Worm (Caenorhabditis elegans) whole organism, early embryonic: Measurements from ENCODE around the gene hpk-1.
A peak's percentile ranks its signal among the peaks of the same experiment; 100 is the strongest.
"Not testable (repeated sequence)": the region's sequence is repeated elsewhere in the genome, so short reads cannot be mapped to it uniquely, and the experiment has no call there.

Experiments used
- B0310.2 ChIP-seq: sonication (generic microtip); optimal IDR thresholded peaks from 2 replicates; lab custom pipeline; 2016; ENCODE audit warnings: mild to moderate bottlenecking, missing genetic modification characterization, missing compliant biosample characterization
- F13C5.2 ChIP-seq: sonication (generic microtip); optimal IDR thresholded peaks from 2 replicates; lab custom pipeline; 2017; ENCODE audit warnings: mild to moderate bottlenecking, missing genetic modification characterization, inconsistent platforms, missing compliant biosample characterization
- aly-1 ChIP-seq: sonication (generic microtip); optimal IDR thresholded peaks from 2 replicates; lab custom pipeline; 2016; ENCODE audit warnings: missing genetic modification characterization, missing compliant biosample characterization
- ama-1 ChIP-seq: fragments of 150-350 bp; optimal IDR thresholded peaks from 2 replicates; lab custom pipeline; 2014
- ceh-13 ChIP-seq: fragments of 200-800 bp; sonication (Bioruptor generic); optimal IDR thresholded peaks from 2 replicates; lab custom pipeline; 2018; ENCODE audit warnings: mild to moderate bottlenecking, missing genetic modification characterization, missing compliant biosample characterization
- ceh-36 ChIP-seq: sonication (generic microtip); optimal IDR thresholded peaks from 2 replicates; lab custom pipeline; 2016; ENCODE audit warnings: missing genetic modification characterization, inconsistent platforms, missing compliant biosample characterization
- ets-7 ChIP-seq: sonication (generic microtip); optimal IDR thresholded peaks from 2 replicates; lab custom pipeline; 2016; ENCODE audit warnings: missing genotype, missing genetic modification characterization, missing compliant biosample characterization
- flt-1 ChIP-seq: fragments of 200-800 bp; sonication (Bioruptor generic); IDR thresholded peaks from 2 replicates; pipeline ENCODE4 v1.3.6; 2022; ENCODE audit warnings: missing genetic modification characterization, missing compliant biosample characterization
- hmbx-1 ChIP-seq: sonication (generic microtip); optimal IDR thresholded peaks from 2 replicates; lab custom pipeline; 2016; ENCODE audit warnings: mild to moderate bottlenecking, missing genetic modification characterization, missing compliant biosample characterization
- hmg-4 ChIP-seq: fragments of 200-800 bp; sonication (Bioruptor generic); optimal IDR thresholded peaks from 2 replicates; lab custom pipeline; 2018; ENCODE audit warnings: mild to moderate bottlenecking, missing genetic modification characterization, missing compliant biosample characterization
- hnd-1 ChIP-seq: sonication (generic microtip); optimal IDR thresholded peaks from 2 replicates; lab custom pipeline; 2016; ENCODE audit warnings: missing genetic modification characterization, missing compliant biosample characterization
- pes-1 ChIP-seq: fragments of 200-800 bp; sonication (Bioruptor generic); IDR thresholded peaks from 2 replicates; pipeline ENCODE4 v1.3.6; 2022; ENCODE audit warnings: missing genetic modification reagents, missing genetic modification characterization, missing compliant biosample characterization
- scrt-1 ChIP-seq: fragments of 200-800 bp; sonication (Bioruptor generic); IDR thresholded peaks from 2 replicates; pipeline ENCODE4 v1.3.6; 2022; ENCODE audit warnings: missing genetic modification characterization, missing compliant biosample characterization
- sea-1 ChIP-seq: fragments of 200-800 bp; sonication (Bioruptor generic); conservative IDR thresholded peaks from 2 replicates; pipeline ENCODE4 v1.3.6; 2022; ENCODE audit warnings: missing genetic modification characterization, missing compliant biosample characterization
- tbx-11 ChIP-seq: fragments of 200-800 bp; sonication (Bioruptor generic); IDR thresholded peaks from 2 replicates; pipeline ENCODE4 v1.3.6; 2022; ENCODE audit warnings: missing genetic modification characterization, missing compliant biosample characterization
- tbx-37 ChIP-seq: fragments of 200-800 bp; sonication (Bioruptor generic); conservative IDR thresholded peaks from 2 replicates; pipeline ENCODE4 v1.3.6; 2022; ENCODE audit warnings: missing genetic modification reagents, missing genetic modification characterization, missing compliant biosample characterization
- tra-4 ChIP-seq: sonication (generic microtip); optimal IDR thresholded peaks from 2 replicates; lab custom pipeline; 2017; ENCODE audit warnings: missing genetic modification characterization, missing compliant biosample characterization

Gene hpk-1

ce11 chrX:4214643-4215042 is 2.4 kb downstream of the hpk-1 start:
- TF ChIP-seq F13C5.2 (tag; lab: Kevin White, UChicago) (peak; percentile 59), hmbx-1 (tag; lab: Kevin White, UChicago) (no peak)

ce11 chrX:4209131-4209530 is 8.0 kb downstream of the hpk-1 start:
- TF ChIP-seq ceh-13: no peak
- peak; percentile 81 for TF ChIP-seq pes-1 (GFP tag; lab: Robert Waterston, UW)
- peak; percentile 97 for TF ChIP-seq F13C5.2 (tag; lab: Kevin White, UChicago)
- TF ChIP-seq hnd-1 (tag; lab: Kevin White, UChicago): peak; percentile 37
- TF ChIP-seq aly-1: no peak
- TF ChIP-seq ets-7: peak; percentile 61
- peak; percentile 63 for TF ChIP-seq tbx-37 (GFP tag; lab: Robert Waterston, UW)
- peak; percentile 59; the same call in 1 of the 2 replicates for TF ChIP-seq tbx-11
- TF ChIP-seq scrt-1: peak; percentile 73; the same call in 1 of the 2 replicates
- TF ChIP-seq ama-1: no peak
- TF ChIP-seq tra-4 (tag; lab: Kevin White, UChicago): no peak
- TF ChIP-seq hmg-4 (GFP tag; lab: Kevin White, UChicago): peak; percentile 97
- no peak for TF ChIP-seq hmbx-1 (tag; lab: Kevin White, UChicago)
- TF ChIP-seq flt-1: peak; percentile 66
- TF ChIP-seq sea-1 (GFP tag; lab: Robert Waterston, UW): peak; percentile 70; the same call in 1 of the 2 replicates

ce11 chrX:4208495-4208894 is 8.6 kb downstream of the hpk-1 start:
- no peak for TF ChIP-seq tbx-37 (GFP tag; lab: Robert Waterston, UW)
- TF ChIP-seq ets-7: no peak
- no peak for TF ChIP-seq F13C5.2 (tag; lab: Kevin White, UChicago)
- TF ChIP-seq hnd-1 (tag; lab: Kevin White, UChicago): no peak
- no peak for TF ChIP-seq hmg-4 (GFP tag; lab: Kevin White, UChicago)
- no peak for TF ChIP-seq tra-4 (tag; lab: Kevin White, UChicago)

ce11 chrX:4207385-4207784 is 9.7 kb downstream of the hpk-1 start, which contains the start of gene F20B6.9:
Gene F20B6.9, minus strand, starts transcription at chrX:4207485.
- TF ChIP-seq ceh-36 (tag; lab: Kevin White, UChicago); sea-1 (GFP tag; lab: Robert Waterston, UW); tra-4 (tag; lab: Kevin White, UChicago): not testable (repeated sequence)

- TF ChIP-seq pes-1 (GFP tag; lab: Robert Waterston, UW); hnd-1 (tag; lab: Kevin White, UChicago); tbx-37 (GFP tag; lab: Robert Waterston, UW): not testable (repeated sequence)
Observed at ce11 chrX:4202114-4202513, 15.0 kb downstream of the hpk-1 start, which contains the start of gene F20B6.6. Gene F20B6.6, minus strand, starts transcription at chrX:4202214.

- not testable (repeated sequence) for TF ChIP-seq hnd-1 (tag; lab: Kevin White, UChicago); tra-4 (tag; lab: Kevin White, UChicago); aly-1
Observed at ce11 chrX:4199829-4200228, 17.3 kb downstream of the hpk-1 start, which contains the start of gene F20B6.5. Gene F20B6.5, minus strand, starts transcription at chrX:4199929.

ce11 chrX:4196431-4196830 is 20.7 kb downstream of the hpk-1 start, which contains the start of gene F20B6.4:
Gene F20B6.4, minus strand, starts transcription at chrX:4196531.
- TF ChIP-seq hmbx-1 (tag; lab: Kevin White, UChicago) (no peak), hmg-4 (GFP tag; lab: Kevin White, UChicago) (no peak), pes-1 (GFP tag; lab: Robert Waterston, UW) (no peak), ceh-36 (tag; lab: Kevin White, UChicago) (no peak), tbx-37 (GFP tag; lab: Robert Waterston, UW) (no peak), ceh-13 (no peak), F13C5.2 (tag; lab: Kevin White, UChicago) (no peak), tra-4 (tag; lab: Kevin White, UChicago) (no peak), sea-1 (GFP tag; lab: Robert Waterston, UW) (no peak), ama-1 (no peak), flt-1 (no peak), scrt-1 (no peak), ets-7 (no peak), aly-1 (no peak), tbx-11 (no peak), B0310.2 (tag; lab: Kevin White, UChicago) (no peak), hnd-1 (tag; lab: Kevin White, UChicago) (no peak)

- TF ChIP-seq B0310.2 (tag; lab: Kevin White, UChicago): no peak
- no peak for TF ChIP-seq hmbx-1 (tag; lab: Kevin White, UChicago)
- no peak for TF ChIP-seq flt-1
- TF ChIP-seq pes-1 (GFP tag; lab: Robert Waterston, UW): no peak
- no peak for TF ChIP-seq scrt-1
- no peak for TF ChIP-seq ets-7
- no peak for TF ChIP-seq tbx-11
- no peak for TF ChIP-seq hnd-1 (tag; lab: Kevin White, UChicago)
- no peak for TF ChIP-seq tbx-37 (GFP tag; lab: Robert Waterston, UW)
- no peak for TF ChIP-seq ceh-13
- TF ChIP-seq F13C5.2 (tag; lab: Kevin White, UChicago): no peak
- no peak for TF ChIP-seq aly-1
- TF ChIP-seq ama-1: no peak
Observed at ce11 chrX:4193080-4193479, 24.0 kb downstream of the hpk-1 start.

ce11 chrX:4192235-4192634 is 24.9 kb downstream of the hpk-1 start:
- TF ChIP-seq F13C5.2 (tag; lab: Kevin White, UChicago): no peak
- TF ChIP-seq hmg-4 (GFP tag; lab: Kevin White, UChicago): no peak
- TF ChIP-seq ets-7: no peak
- TF ChIP-seq flt-1: no peak
- TF ChIP-seq pes-1 (GFP tag; lab: Robert Waterston, UW): no peak
- no peak for TF ChIP-seq aly-1
- TF ChIP-seq ceh-36 (tag; lab: Kevin White, UChicago): no peak
- no peak for TF ChIP-seq tbx-11
- no peak for TF ChIP-seq ceh-13
- TF ChIP-seq tra-4 (tag; lab: Kevin White, UChicago): no peak
- TF ChIP-seq hmbx-1 (tag; lab: Kevin White, UChicago): no peak
- TF ChIP-seq B0310.2 (tag; lab: Kevin White, UChicago): no peak
